Worm (Caenorhabditis elegans) whole organism, early embryonic: ENCODE measurements around the gene meg-2.

Source experiments
- B0310.2 ChIP-seq: sonication (generic microtip); optimal IDR thresholded peaks from 2 replicates; lab custom pipeline; 2016; ENCODE audit warnings: mild to moderate bottlenecking, missing genetic modification characterization, missing compliant biosample characterization
- F13C5.2 ChIP-seq: sonication (generic microtip); optimal IDR thresholded peaks from 2 replicates; lab custom pipeline; 2017; ENCODE audit warnings: mild to moderate bottlenecking, missing genetic modification characterization, inconsistent platforms, missing compliant biosample characterization
- ama-1 ChIP-seq: fragments of 150-350 bp; optimal IDR thresholded peaks from 2 replicates; lab custom pipeline; 2014
- ceh-13 ChIP-seq: fragments of 200-800 bp; sonication (Bioruptor generic); optimal IDR thresholded peaks from 2 replicates; lab custom pipeline; 2018; ENCODE audit warnings: mild to moderate bottlenecking, missing genetic modification characterization, missing compliant biosample characterization
- ceh-36 ChIP-seq: sonication (generic microtip); optimal IDR thresholded peaks from 2 replicates; lab custom pipeline; 2016; ENCODE audit warnings: missing genetic modification characterization, inconsistent platforms, missing compliant biosample characterization
- ets-7 ChIP-seq: sonication (generic microtip); optimal IDR thresholded peaks from 2 replicates; lab custom pipeline; 2016; ENCODE audit warnings: missing genotype, missing genetic modification characterization, missing compliant biosample characterization
- hmbx-1 ChIP-seq: sonication (generic microtip); optimal IDR thresholded peaks from 2 replicates; lab custom pipeline; 2016; ENCODE audit warnings: mild to moderate bottlenecking, missing genetic modification characterization, missing compliant biosample characterization
- pes-1 ChIP-seq: fragments of 200-800 bp; sonication (Bioruptor generic); IDR thresholded peaks from 2 replicates; pipeline ENCODE4 v1.3.6; 2022; ENCODE audit warnings: missing genetic modification reagents, missing genetic modification characterization, missing compliant biosample characterization
- tbx-37 ChIP-seq: fragments of 200-800 bp; sonication (Bioruptor generic); conservative IDR thresholded peaks from 2 replicates; pipeline ENCODE4 v1.3.6; 2022; ENCODE audit warnings: missing genetic modification reagents, missing genetic modification characterization, missing compliant biosample characterization
- tra-4 ChIP-seq: sonication (generic microtip); optimal IDR thresholded peaks from 2 replicates; lab custom pipeline; 2017; ENCODE audit warnings: missing genetic modification characterization, missing compliant biosample characterization

ce11 chrX:13928532-13928931, 2.6 kb upstream of the meg-2 start:
- TF ChIP-seq tbx-37 (GFP tag; lab: Robert Waterston, UW) (no peak), ama-1 (lab: Kevin White, UChicago) (no peak), ceh-36 (tag; lab: Kevin White, UChicago) (no peak), tra-4 (tag; lab: Kevin White, UChicago) (no peak), B0310.2 (tag; lab: Kevin White, UChicago) (no peak), ceh-13 (GFP tag; lab: Kevin White, UChicago) (no peak), ets-7 (no peak), hmbx-1 (no peak), F13C5.2 (tag; lab: Kevin White, UChicago) (no peak), pes-1 (no peak)
